Fruit fly (Drosophila melanogaster): ENCODE results near the gene Hsc70-2.

The Hsc70-2 gene

dm6 chr3R:13033670-13034069 is 10.9 kb upstream of the Hsc70-2 start:
- TF ChIP-seq Hr96 (GFP tag; optimal IDR thresholded peaks at IDR 0.05) (no peak), ovo (GFP tag; optimal IDR thresholded peaks at IDR 0.05) (no peak), CG33017 (tag; optimal IDR thresholded peaks at IDR 0.05) (no peak), bab1 (GFP tag; optimal IDR thresholded peaks at IDR 0.05) (no peak), CG1620 (GFP tag; optimal IDR thresholded peaks at IDR 0.05) (no peak), tj (GFP tag; optimal IDR thresholded peaks at IDR 0.05) (no peak), CG11617 (GFP tag; optimal IDR thresholded peaks at IDR 0.05) (no peak), pad (GFP tag; optimal IDR thresholded peaks at IDR 0.05) (no peak), toe (GFP tag; optimal IDR thresholded peaks at IDR 0.05) (no peak), cic (GFP tag; optimal IDR thresholded peaks at IDR 0.05) (no peak), CG12768 (GFP tag; optimal IDR thresholded peaks at IDR 0.05) (no peak), CG7045 (GFP tag; optimal IDR thresholded peaks at IDR 0.05) (no peak), CG7101 (tag; optimal IDR thresholded peaks at IDR 0.05) (no peak), Mnt (GFP tag; optimal IDR thresholded peaks at IDR 0.05) (no peak), cnc (optimal IDR thresholded peaks at IDR 0.05) (no peak), Crg-1 (GFP tag; optimal IDR thresholded peaks at IDR 0.05) (no peak), CG5204 (GFP tag; optimal IDR thresholded peaks at IDR 0.05) (no peak)

- no peak for TF ChIP-seq kay (GFP tag; ENCODE audit: borderline replicate concordance)
- no peak for TF ChIP-seq CG12768 (GFP tag; optimal IDR thresholded peaks at IDR 0.05)
- TF ChIP-seq Clk (GFP tag; optimal IDR thresholded peaks at IDR 0.05): no peak
- no peak for TF ChIP-seq CG5204 (GFP tag; optimal IDR thresholded peaks at IDR 0.05)
- no peak for TF ChIP-seq cnc (optimal IDR thresholded peaks at IDR 0.05)
Measured at dm6 chr3R:13036064-13036463, 8.5 kb upstream of the Hsc70-2 start.

DNA sequence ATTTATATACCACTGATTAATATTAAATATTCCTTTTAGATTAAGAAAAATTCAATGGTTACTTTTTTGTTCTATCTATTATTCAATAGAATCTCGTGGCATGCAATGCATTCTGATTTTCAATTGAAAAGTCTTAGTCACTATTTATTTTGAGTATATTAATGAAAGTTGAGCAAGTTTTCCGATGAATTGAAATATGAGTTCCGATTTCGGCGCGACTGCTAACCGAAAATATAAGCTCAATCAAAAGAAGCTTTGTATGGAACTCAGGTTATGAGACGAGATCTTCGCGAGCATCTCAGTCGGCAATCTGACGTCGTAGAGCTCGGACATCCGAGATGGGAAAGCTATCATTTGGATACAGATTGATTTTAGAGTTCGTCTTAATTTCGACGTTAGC is 6.5 kb upstream of the Hsc70-2 start, which contains the start of gene CG11668:
Gene CG11668 (plus strand): TSS at position 301 of the 400 bp plus-strand sequence.
- no peak for TF ChIP-seq Clk (GFP tag; optimal IDR thresholded peaks at IDR 0.05)
- TF ChIP-seq kay (GFP tag; ENCODE audit: borderline replicate concordance): no peak
- no peak for TF ChIP-seq CG7101 (tag; optimal IDR thresholded peaks at IDR 0.05)
- no peak for TF ChIP-seq cnc (optimal IDR thresholded peaks at IDR 0.05)
- TF ChIP-seq Mnt (GFP tag; optimal IDR thresholded peaks at IDR 0.05): no peak
- no peak for TF ChIP-seq bab1 (GFP tag; optimal IDR thresholded peaks at IDR 0.05)
- no peak for TF ChIP-seq CG11617 (GFP tag; optimal IDR thresholded peaks at IDR 0.05)
- no peak for TF ChIP-seq CG7045 (GFP tag; optimal IDR thresholded peaks at IDR 0.05)
- no peak for TF ChIP-seq ovo (GFP tag; optimal IDR thresholded peaks at IDR 0.05)
- no peak for TF ChIP-seq pad (GFP tag; optimal IDR thresholded peaks at IDR 0.05)
- no peak for TF ChIP-seq Hr96 (GFP tag; optimal IDR thresholded peaks at IDR 0.05)
- no peak for TF ChIP-seq CG1620 (GFP tag; optimal IDR thresholded peaks at IDR 0.05)
- TF ChIP-seq cic (GFP tag; optimal IDR thresholded peaks at IDR 0.05): no peak
- no peak for TF ChIP-seq CG5204 (GFP tag; optimal IDR thresholded peaks at IDR 0.05)
- no peak for TF ChIP-seq CG33017 (tag; optimal IDR thresholded peaks at IDR 0.05)
- no peak for TF ChIP-seq toe (GFP tag; optimal IDR thresholded peaks at IDR 0.05)

- TF ChIP-seq toe (GFP tag; optimal IDR thresholded peaks at IDR 0.05) (no peak), CG33017 (tag; optimal IDR thresholded peaks at IDR 0.05) (no peak), tj (GFP tag; optimal IDR thresholded peaks at IDR 0.05) (no peak), Clk (GFP tag; optimal IDR thresholded peaks at IDR 0.05) (no peak), CG14711 (tag; optimal IDR thresholded peaks at IDR 0.05) (no peak), cic (GFP tag; optimal IDR thresholded peaks at IDR 0.05) (no peak), CG5204 (GFP tag; optimal IDR thresholded peaks at IDR 0.05) (no peak), CG12768 (GFP tag; optimal IDR thresholded peaks at IDR 0.05) (no peak), Mnt (GFP tag; optimal IDR thresholded peaks at IDR 0.05) (no peak), kay (GFP tag; ENCODE audit: borderline replicate concordance) (no peak), CG1620 (GFP tag; optimal IDR thresholded peaks at IDR 0.05) (no peak), CG11617 (GFP tag; optimal IDR thresholded peaks at IDR 0.05) (no peak)
Measured at dm6 chr3R:13039037-13039583, 5.4 kb upstream of the Hsc70-2 start.

DNA sequence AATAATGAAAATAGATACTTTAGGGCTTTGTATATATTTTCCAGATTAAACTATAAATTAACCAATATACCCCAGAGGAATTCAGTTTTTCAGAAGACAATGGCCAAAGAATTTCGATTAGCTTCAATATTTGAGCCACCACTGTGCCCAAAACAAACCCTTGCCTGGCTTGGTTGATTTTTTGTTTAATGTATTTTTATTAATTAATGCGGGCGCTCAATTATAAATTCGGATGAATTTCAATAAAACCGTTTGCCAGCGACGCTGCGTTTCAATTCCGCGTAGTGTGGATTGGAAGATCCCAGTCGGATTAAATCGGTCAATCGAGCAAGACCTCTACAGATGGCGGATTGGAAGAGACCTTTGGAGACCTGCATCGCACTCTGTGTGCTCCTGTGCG is 2.8 kb upstream of the Hsc70-2 start, which contains the start of gene CG11670:
Gene CG11670 (plus strand): TSS at position 301 of the 400 bp plus-strand sequence.
- TF ChIP-seq CG12768 (GFP tag; optimal IDR thresholded peaks at IDR 0.05): no peak
- no peak for TF ChIP-seq CG1620 (GFP tag; optimal IDR thresholded peaks at IDR 0.05)
- TF ChIP-seq ovo (GFP tag; optimal IDR thresholded peaks at IDR 0.05): no peak
- no peak for TF ChIP-seq CG33017 (tag; optimal IDR thresholded peaks at IDR 0.05)
- no peak for TF ChIP-seq CG7101 (tag; optimal IDR thresholded peaks at IDR 0.05)
- TF ChIP-seq CG5204 (GFP tag; optimal IDR thresholded peaks at IDR 0.05): no peak
- TF ChIP-seq CG7045 (GFP tag; optimal IDR thresholded peaks at IDR 0.05): no peak
- TF ChIP-seq cnc (optimal IDR thresholded peaks at IDR 0.05): no peak
- no peak for TF ChIP-seq kay (GFP tag; ENCODE audit: borderline replicate concordance)
- no peak for TF ChIP-seq Clk (GFP tag; optimal IDR thresholded peaks at IDR 0.05)
- no peak for TF ChIP-seq pad (GFP tag; optimal IDR thresholded peaks at IDR 0.05)
- no peak for TF ChIP-seq bab1 (GFP tag; optimal IDR thresholded peaks at IDR 0.05)
- no peak for TF ChIP-seq Crg-1 (GFP tag; optimal IDR thresholded peaks at IDR 0.05)
- TF ChIP-seq cic (GFP tag; optimal IDR thresholded peaks at IDR 0.05): no peak
- TF ChIP-seq CG11617 (GFP tag; optimal IDR thresholded peaks at IDR 0.05): no peak

DNA sequence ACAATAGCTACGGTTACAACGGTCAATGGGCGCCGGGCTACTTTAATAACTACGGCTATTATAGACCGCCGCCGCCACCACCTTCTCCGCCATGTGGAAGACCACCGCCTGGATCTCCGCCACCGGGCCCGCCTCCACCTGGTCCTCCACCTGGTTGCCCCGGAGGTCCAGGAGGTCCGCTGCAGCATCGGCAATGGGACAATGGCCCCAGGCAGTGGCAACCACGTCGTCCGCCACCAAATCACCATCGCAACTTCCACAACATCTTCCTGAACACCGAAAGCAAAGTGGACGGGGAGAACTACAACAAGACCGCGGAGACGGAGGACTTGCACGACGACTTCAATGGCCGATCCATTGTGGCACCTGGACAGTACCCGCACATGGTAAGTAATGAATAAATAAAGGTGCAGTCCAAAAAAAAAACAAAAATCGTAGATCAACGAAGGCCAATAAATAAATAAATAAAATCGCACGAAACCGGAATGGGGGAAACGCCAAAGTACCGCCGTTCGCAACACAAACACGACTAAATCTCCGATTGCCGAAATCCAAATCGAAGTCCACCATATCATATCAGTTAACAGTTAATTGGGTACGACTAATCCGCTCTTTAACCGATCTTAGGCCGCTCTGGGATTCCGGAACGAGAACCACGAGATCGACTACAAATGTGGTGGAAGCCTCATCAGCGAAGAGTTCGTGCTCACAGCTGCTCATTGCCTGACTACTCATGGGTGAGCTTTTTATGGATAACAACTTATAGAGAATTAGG is 2.1 kb upstream of the Hsc70-2 start, which contains the start of gene snk:
Gene snk (minus strand): TSS at position 513 of the 775 bp plus-strand sequence.
- no peak for TF ChIP-seq Hr96 (GFP tag; optimal IDR thresholded peaks at IDR 0.05)
- TF ChIP-seq CG5204 (GFP tag; optimal IDR thresholded peaks at IDR 0.05): no peak
- TF ChIP-seq CG7045 (GFP tag; optimal IDR thresholded peaks at IDR 0.05): no peak
- TF ChIP-seq ovo (GFP tag; optimal IDR thresholded peaks at IDR 0.05): peak; percentile 20
- no peak for TF ChIP-seq Crg-1 (GFP tag; optimal IDR thresholded peaks at IDR 0.05)
- peak; percentile 63 for TF ChIP-seq pad (GFP tag; optimal IDR thresholded peaks at IDR 0.05)

All from whole organism, adult.